Worm (Caenorhabditis elegans) whole organism, young adult: ENCODE data around the gene ZK809.8.

Experiments used
- B0019.2 ChIP-seq: fragments of 200-800 bp; sonication (Bioruptor generic); conservative IDR thresholded peaks from 2 replicates; pipeline ENCODE4 v1.3.6; 2022; ENCODE audit warnings: missing genetic modification reagents, missing genetic modification characterization, missing compliant biosample characterization
- D2030.7 ChIP-seq: fragments of 200-800 bp; sonication (Bioruptor generic); IDR thresholded peaks from 2 replicates; pipeline ENCODE4 v1.3.6; 2022; ENCODE audit warnings: missing genetic modification reagents, missing genetic modification characterization, missing compliant biosample characterization
- F10E7.11 ChIP-seq: sonication (generic microtip); optimal IDR thresholded peaks from 2 replicates; lab custom pipeline; 2017; ENCODE audit warnings: mild to moderate bottlenecking, missing genetic modification characterization, moderate library complexity, missing compliant biosample characterization
- F52B5.7 ChIP-seq: sonication (generic microtip); optimal IDR thresholded peaks from 2 replicates; lab custom pipeline; 2016; ENCODE audit warnings: mild to moderate bottlenecking, missing genetic modification characterization, missing compliant biosample characterization
- T07F8.4 ChIP-seq: sonication (generic microtip); optimal IDR thresholded peaks from 2 replicates; lab custom pipeline; 2016; ENCODE audit warnings: mild to moderate bottlenecking, missing genetic modification characterization, moderate library complexity, missing compliant biosample characterization
- Y53F4B.3 ChIP-seq: fragments of 200-800 bp; sonication (Bioruptor generic); IDR thresholded peaks from 2 replicates; pipeline ENCODE4 v1.3.6; 2022; ENCODE audit warnings: missing genetic modification reagents, missing genetic modification characterization, missing compliant biosample characterization
- Y53G8AR.9 ChIP-seq: fragments of 200-800 bp; sonication (Bioruptor generic); conservative IDR thresholded peaks from 2 replicates; pipeline ENCODE4 v1.3.6; 2022; ENCODE audit warnings: missing genetic modification reagents, missing genetic modification characterization, missing compliant biosample characterization
- Y56A3A.18 ChIP-seq: fragments of 200-800 bp; sonication (Bioruptor generic); IDR thresholded peaks from 2 replicates; pipeline ENCODE4 v1.3.6; 2022; ENCODE audit warnings: missing genetic modification reagents, missing genetic modification characterization, missing compliant biosample characterization
- ZK185.1 ChIP-seq: sonication (generic microtip); optimal IDR thresholded peaks from 2 replicates; lab custom pipeline; 2016; ENCODE audit warnings: mild to moderate bottlenecking, missing genetic modification characterization, missing compliant biosample characterization; ENCODE audit not compliant: poor library complexity, severe bottlenecking
- bed-1 ChIP-seq: fragments of 200-800 bp; sonication (Bioruptor generic); IDR thresholded peaks from 2 replicates; pipeline ENCODE4 v1.3.6; 2022; ENCODE audit warnings: missing genetic modification reagents, missing genetic modification characterization, missing compliant biosample characterization
- cebp-1 ChIP-seq, 2 experiments: fragments of 200-800 bp in 1 of 2; sonication (Bioruptor generic) in 1 of 2; sonication (generic microtip) in 1 of 2; IDR thresholded peaks in 1 of 2; optimal IDR thresholded peaks in 1 of 2; 2 replicates each; pipeline versions ENCODE4 v1.3.6 to Lab custom; 2017 to 2022; ENCODE audit warnings: missing compliant biosample characterization in 2 of 2, missing genetic modification characterization in 2 of 2, mild to moderate bottlenecking in 1 of 2, missing genetic modification reagents in 1 of 2, moderate library complexity in 1 of 2
- ceh-40 ChIP-seq: fragments of 200-800 bp; sonication (Bioruptor generic); IDR thresholded peaks from 2 replicates; pipeline ENCODE4 v1.3.6; 2022; ENCODE audit warnings: missing genetic modification characterization, missing compliant biosample characterization
- ceh-58 ChIP-seq: fragments of 200-800 bp; sonication (Bioruptor generic); IDR thresholded peaks from 2 replicates; pipeline ENCODE4 v1.3.6; 2022; ENCODE audit warnings: missing genetic modification characterization, missing compliant biosample characterization
- ceh-79 ChIP-seq: sonication (generic microtip); optimal IDR thresholded peaks from 2 replicates; lab custom pipeline; 2017; ENCODE audit warnings: mild to moderate bottlenecking, missing genetic modification characterization, missing compliant biosample characterization
- die-1 ChIP-seq: sonication (generic microtip); optimal IDR thresholded peaks from 2 replicates; lab custom pipeline; 2016; ENCODE audit warnings: missing genotype, mild to moderate bottlenecking, missing genetic modification characterization, missing compliant biosample characterization
- egl-18 ChIP-seq: fragments of 200-800 bp; sonication (Bioruptor generic); IDR thresholded peaks from 2 replicates; pipeline ENCODE4 v1.3.6; 2022; ENCODE audit warnings: missing genetic modification reagents, missing genetic modification characterization, missing compliant biosample characterization
- egrh-3 ChIP-seq: fragments of 200-800 bp; sonication (Bioruptor generic); IDR thresholded peaks from 2 replicates; pipeline ENCODE4 v1.3.6; 2022; ENCODE audit warnings: missing genetic modification reagents, missing genetic modification characterization, missing compliant biosample characterization
- ekl-4 ChIP-seq: fragments of 200-800 bp; sonication (Bioruptor generic); IDR thresholded peaks from 2 replicates; pipeline ENCODE4 v1.3.6; 2022; ENCODE audit warnings: missing genetic modification reagents, missing genetic modification characterization, missing compliant biosample characterization
- ets-4 ChIP-seq: fragments of 200-800 bp; sonication (Bioruptor generic); optimal IDR thresholded peaks from 2 replicates; lab custom pipeline; 2018; ENCODE audit warnings: mild to moderate bottlenecking, missing genetic modification characterization, missing compliant biosample characterization
- hlh-26 ChIP-seq: fragments of 200-800 bp; sonication (Bioruptor generic); conservative IDR thresholded peaks from 2 replicates; pipeline ENCODE4 v1.3.6; 2022; ENCODE audit warnings: missing genetic modification reagents, missing genetic modification characterization, missing compliant biosample characterization
- lag-1 ChIP-seq: fragments of 200-800 bp; sonication (Bioruptor generic); IDR thresholded peaks from 2 replicates; pipeline ENCODE4 v1.3.6; 2022; ENCODE audit warnings: missing genetic modification reagents, missing genetic modification characterization, missing compliant biosample characterization
- let-607 ChIP-seq, 2 experiments: fragments of 200-800 bp in 1 of 2; sonication (Bioruptor generic) in 1 of 2; sonication (generic microtip) in 1 of 2; optimal IDR thresholded peaks; 2 replicates each; lab custom pipeline; 2016 to 2018; ENCODE audit warnings: mild to moderate bottlenecking in 2 of 2, missing compliant biosample characterization in 2 of 2, missing genetic modification characterization in 2 of 2, moderate library complexity in 2 of 2, missing genotype in 1 of 2
- lin-54 ChIP-seq: fragments of 200-800 bp; sonication (Bioruptor generic); optimal IDR thresholded peaks from 2 replicates; lab custom pipeline; 2018; ENCODE audit warnings: mild to moderate bottlenecking, missing genetic modification characterization, missing compliant biosample characterization
- lsl-1 ChIP-seq: fragments of 200-800 bp; sonication (Bioruptor generic); optimal IDR thresholded peaks from 2 replicates; lab custom pipeline; 2018; ENCODE audit warnings: mild to moderate bottlenecking, missing genetic modification characterization, moderate library complexity, missing compliant biosample characterization
- mxl-1 ChIP-seq: sonication (generic microtip); optimal IDR thresholded peaks from 2 replicates; lab custom pipeline; 2016; ENCODE audit warnings: missing genetic modification characterization, missing compliant biosample characterization
- nfya-2 ChIP-seq: fragments of 200-800 bp; sonication (Bioruptor generic); IDR thresholded peaks from 2 replicates; pipeline ENCODE4 v1.3.6; 2022; ENCODE audit warnings: missing genetic modification reagents, missing genetic modification characterization, missing compliant biosample characterization
- nfyb-1 ChIP-seq: fragments of 200-800 bp; sonication (Bioruptor generic); IDR thresholded peaks from 2 replicates; pipeline ENCODE4 v1.3.6; 2022; ENCODE audit warnings: missing genetic modification reagents, missing genetic modification characterization, missing compliant biosample characterization
- nhr-179 ChIP-seq: sonication (generic microtip); optimal IDR thresholded peaks from 2 replicates; lab custom pipeline; 2016; ENCODE audit warnings: mild to moderate bottlenecking, missing genetic modification characterization, missing compliant biosample characterization
- pbrm-1 ChIP-seq: fragments of 200-800 bp; sonication (Bioruptor generic); IDR thresholded peaks from 2 replicates; pipeline ENCODE4 v1.3.6; 2022; ENCODE audit warnings: missing genetic modification reagents, missing genetic modification characterization, missing compliant biosample characterization
- snpc-1.3 ChIP-seq: sonication (generic microtip); optimal IDR thresholded peaks from 2 replicates; lab custom pipeline; 2017; ENCODE audit warnings: missing genetic modification characterization, mild to moderate bottlenecking, missing compliant biosample characterization, antibody characterized with exemption, moderate library complexity, missing genotype, missing genetic modification reagents; ENCODE audit not compliant: insufficient read depth
- snpc-3.4 ChIP-seq: sonication (generic microtip); optimal IDR thresholded peaks from 2 replicates; lab custom pipeline; 2017; ENCODE audit warnings: missing genetic modification characterization, mild to moderate bottlenecking, missing compliant biosample characterization, antibody characterized with exemption, moderate library complexity, missing genotype, missing genetic modification reagents
- snpc-4 ChIP-seq, 5 experiments: fragments of 150-350 bp in 1 of 5; sonication (generic microtip) in 4 of 5; optimal IDR thresholded peaks; 2 replicates each; lab custom pipeline; 2014 to 2018; ENCODE audit warnings: missing genetic modification characterization in 5 of 5, missing biosample characterization in 3 of 5, antibody characterized with exemption in 2 of 5, mild to moderate bottlenecking in 2 of 5, missing compliant biosample characterization in 2 of 5, missing genotype in 2 of 5, moderate library complexity in 2 of 5, missing genetic modification reagents in 1 of 5
- sptf-2 ChIP-seq: fragments of 200-800 bp; sonication (Bioruptor generic); optimal IDR thresholded peaks from 2 replicates; lab custom pipeline; 2018; ENCODE audit warnings: mild to moderate bottlenecking, missing genetic modification characterization, missing compliant biosample characterization
- unc-130 ChIP-seq: sonication (generic microtip); optimal IDR thresholded peaks from 2 replicates; lab custom pipeline; 2016; ENCODE audit warnings: missing genetic modification reagents, missing genetic modification characterization, missing compliant biosample characterization

ZK809.8 gene

ce11 chrIV:11651965-11652453 is 3.1 kb upstream of the ZK809.8 start, which contains the start of the genes acl-3 and ndub-6 (continued):
- TF ChIP-seq ets-4 (no peak), Y53G8AR.9 (GFP tag; lab: Robert Waterston, UW) (no peak), ZK185.1 (no peak)

- TF ChIP-seq let-607 (tag; optimal IDR thresholded peaks at IDR 0.05; lab: Kevin White, UChicago) (no peak), nfyb-1 (0 out of 2 replicates have a peak, but pooled peaks have one; percentile 15)
These were observed 1.5 kb upstream of the ZK809.8 start for ce11 chrIV:11650344-11650743.

- TF ChIP-seq snpc-4 (GFP tag; optimal IDR thresholded peaks at IDR 0.05; lab: Kevin White, UChicago) (no peak), snpc-4 (tag; optimal IDR thresholded peaks at IDR 0.05; lab: Kevin White, UChicago) (no peak), die-1 (no peak), pbrm-1 (GFP tag; lab: Robert Waterston, UW) (no peak), F10E7.11 (tag; lab: Kevin White, UChicago) (no peak), lin-54 (GFP tag; lab: Kevin White, UChicago) (no peak), lag-1 (GFP tag; lab: Robert Waterston, UW) (no peak), egrh-3 (GFP tag; lab: Robert Waterston, UW) (no peak), B0019.2 (GFP tag; lab: Robert Waterston, UW) (no peak), snpc-1.3 (tag; lab: Kevin White, UChicago) (no peak), lsl-1 (GFP tag; lab: Kevin White, UChicago) (no peak), nfya-2 (GFP tag; lab: Robert Waterston, UW) (no peak), bed-1 (no peak), mxl-1 (no peak), Y56A3A.18 (GFP tag; lab: Robert Waterston, UW) (no peak), egl-18 (GFP tag; lab: Robert Waterston, UW) (no peak), D2030.7 (GFP tag; lab: Robert Waterston, UW) (no peak)
These were observed 2.0 kb downstream of the ZK809.8 start for ce11 chrIV:11646908-11647307.

DNA sequence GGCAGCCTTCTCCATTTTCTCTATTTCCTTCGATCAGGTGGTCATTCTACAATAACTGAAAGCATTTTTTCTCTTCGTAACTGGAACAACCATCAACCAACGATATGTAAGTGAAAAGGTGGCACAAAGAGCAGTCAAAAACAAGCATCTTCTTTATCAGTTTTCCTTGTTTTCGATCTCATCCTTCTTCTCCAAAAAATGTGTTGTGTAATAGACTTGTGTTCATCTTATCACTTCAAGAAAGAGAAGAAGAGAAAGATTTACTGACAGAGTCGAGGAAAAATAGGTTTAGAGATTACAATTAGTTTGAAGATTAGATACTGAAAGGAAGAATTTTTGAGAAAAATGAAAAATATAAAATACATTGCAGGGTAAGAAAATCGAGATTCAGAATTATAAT is 3.5 kb downstream of the ZK809.8 start:
- TF ChIP-seq Y53F4B.3 (no peak), unc-130 (GFP tag; lab: Kevin White, UChicago) (no peak), sptf-2 (GFP tag; lab: Kevin White, UChicago) (no peak), ceh-58 (no peak), ceh-79 (tag; lab: Kevin White, UChicago) (no peak), T07F8.4 (tag; lab: Kevin White, UChicago) (no peak), snpc-3.4 (tag; lab: Kevin White, UChicago) (no peak), hlh-26 (GFP tag; lab: Robert Waterston, UW) (no peak), snpc-1.3 (tag; lab: Kevin White, UChicago) (no peak), ekl-4 (GFP tag; lab: Robert Waterston, UW) (no peak)

DNA sequence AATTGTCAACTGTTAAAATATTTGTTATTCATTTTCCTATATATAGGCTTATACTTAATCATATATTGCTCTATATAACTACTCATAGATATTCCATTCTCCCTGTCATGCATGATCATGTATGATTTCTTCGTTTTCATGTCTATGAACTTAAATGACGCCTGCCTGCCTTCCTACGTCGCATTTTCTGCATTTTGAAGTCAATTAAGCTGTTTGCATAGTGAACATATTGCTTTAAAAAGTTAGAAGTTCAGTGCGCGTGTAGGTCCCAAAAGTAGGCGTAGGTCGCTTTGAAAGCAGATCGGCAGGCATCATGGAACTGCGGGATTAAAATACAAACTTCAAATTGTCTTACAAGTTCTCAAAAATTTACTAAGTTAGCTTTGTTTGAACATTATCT is 4.2 kb downstream of the ZK809.8 start:
- TF ChIP-seq ceh-40 (no peak), nhr-179 (no peak), cebp-1 (GFP tag; IDR thresholded peaks at IDR 0.05; lab: Robert Waterston, UW) (0 out of 2 replicates have a peak, but pooled peaks have one; percentile 22), cebp-1 (tag; optimal IDR thresholded peaks at IDR 0.05; lab: Kevin White, UChicago) (peak; percentile 21), F52B5.7 (tag; lab: Kevin White, UChicago) (peak; percentile 13)
